Worm (Caenorhabditis elegans) whole organism, young adult: ENCODE measurements around the gene H40L08.8.
A peak's percentile ranks its signal among the peaks of the same experiment; 100 is the strongest.

Experiments used
- B0019.2 ChIP-seq: fragments of 200-800 bp; sonication (Bioruptor generic); conservative IDR thresholded peaks from 2 replicates; pipeline ENCODE4 v1.3.6; 2022; ENCODE audit warnings: missing genetic modification reagents, missing genetic modification characterization, missing compliant biosample characterization
- B0035.1 ChIP-seq: sonication (generic microtip); optimal IDR thresholded peaks from 2 replicates; lab custom pipeline; 2016; ENCODE audit warnings: missing genetic modification characterization, mild to moderate bottlenecking, missing compliant biosample characterization, missing genotype, missing genetic modification reagents
- B0261.1 ChIP-seq: sonication (generic microtip); optimal IDR thresholded peaks from 2 replicates; lab custom pipeline; 2016; ENCODE audit warnings: mild to moderate bottlenecking, missing genetic modification characterization, moderate library complexity, missing compliant biosample characterization
- F39B2.1 ChIP-seq: fragments of 200-800 bp; sonication (Bioruptor generic); IDR thresholded peaks from 2 replicates; pipeline ENCODE4 v1.3.6; 2022; ENCODE audit warnings: missing genetic modification reagents, missing genetic modification characterization, missing compliant biosample characterization
- F57A8.1 ChIP-seq: fragments of 200-800 bp; sonication (Bioruptor generic); optimal IDR thresholded peaks from 2 replicates; lab custom pipeline; 2018; ENCODE audit warnings: mild to moderate bottlenecking, missing genetic modification characterization, moderate library complexity, missing compliant biosample characterization
- F57C9.4 ChIP-seq: sonication (generic microtip); optimal IDR thresholded peaks from 2 replicates; lab custom pipeline; 2017; ENCODE audit warnings: mild to moderate bottlenecking, missing genetic modification characterization, missing compliant biosample characterization
- K12H6.12 ChIP-seq: fragments of 200-800 bp; sonication (Bioruptor generic); optimal IDR thresholded peaks from 2 replicates; lab custom pipeline; 2018; ENCODE audit warnings: mild to moderate bottlenecking, missing genetic modification characterization, missing compliant biosample characterization
- T07F8.4 ChIP-seq: sonication (generic microtip); optimal IDR thresholded peaks from 2 replicates; lab custom pipeline; 2016; ENCODE audit warnings: mild to moderate bottlenecking, missing genetic modification characterization, moderate library complexity, missing compliant biosample characterization
- Y53G8AR.9 ChIP-seq: fragments of 200-800 bp; sonication (Bioruptor generic); conservative IDR thresholded peaks from 2 replicates; pipeline ENCODE4 v1.3.6; 2022; ENCODE audit warnings: missing genetic modification reagents, missing genetic modification characterization, missing compliant biosample characterization
- Y67H2A.10 ChIP-seq: fragments of 200-800 bp; sonication (Bioruptor generic); conservative IDR thresholded peaks from 2 replicates; pipeline ENCODE4 v1.3.6; 2022; ENCODE audit warnings: missing genetic modification reagents, missing genetic modification characterization, missing compliant biosample characterization
- Y95B8A.8 ChIP-seq: fragments of 200-800 bp; sonication (Bioruptor generic); IDR thresholded peaks from 2 replicates; pipeline ENCODE4 v1.3.6; 2022; ENCODE audit warnings: missing genetic modification reagents, missing genetic modification characterization, missing compliant biosample characterization
- ZK185.1 ChIP-seq: sonication (generic microtip); optimal IDR thresholded peaks from 2 replicates; lab custom pipeline; 2016; ENCODE audit warnings: mild to moderate bottlenecking, missing genetic modification characterization, missing compliant biosample characterization; ENCODE audit not compliant: poor library complexity, severe bottlenecking
- ama-1 ChIP-seq, 3 experiments: fragments of 150-350 bp in 1 of 3; sonication (generic microtip) in 2 of 3; optimal IDR thresholded peaks; 2 replicates each; lab custom pipeline; 2014 to 2018; ENCODE audit warnings: missing biosample characterization in 2 of 3, missing genetic modification characterization in 2 of 3, missing genetic modification reagents in 2 of 3
- aptf-3 ChIP-seq: fragments of 200-800 bp; sonication (Bioruptor generic); IDR thresholded peaks from 2 replicates; pipeline ENCODE4 v1.3.6; 2022; ENCODE audit warnings: missing genetic modification characterization, missing compliant biosample characterization
- atf-7 ChIP-seq: sonication (generic microtip); optimal IDR thresholded peaks from 2 replicates; lab custom pipeline; 2017; ENCODE audit warnings: mild to moderate bottlenecking, missing genetic modification characterization, missing compliant biosample characterization
- cebp-1 ChIP-seq, 2 experiments: fragments of 200-800 bp in 1 of 2; sonication (Bioruptor generic) in 1 of 2; sonication (generic microtip) in 1 of 2; IDR thresholded peaks in 1 of 2; optimal IDR thresholded peaks in 1 of 2; 2 replicates each; pipeline versions ENCODE4 v1.3.6 to Lab custom; 2017 to 2022; ENCODE audit warnings: missing compliant biosample characterization in 2 of 2, missing genetic modification characterization in 2 of 2, mild to moderate bottlenecking in 1 of 2, missing genetic modification reagents in 1 of 2, moderate library complexity in 1 of 2
- cebp-2 ChIP-seq: fragments of 200-800 bp; sonication (Bioruptor generic); IDR thresholded peaks from 2 replicates; pipeline ENCODE4 v1.3.6; 2022; ENCODE audit warnings: missing genetic modification characterization, missing compliant biosample characterization
- ceh-27 ChIP-seq: fragments of 200-800 bp; sonication (Bioruptor generic); optimal IDR thresholded peaks from 2 replicates; lab custom pipeline; 2018; ENCODE audit warnings: mild to moderate bottlenecking, missing genetic modification characterization, moderate library complexity, missing compliant biosample characterization
- ceh-58 ChIP-seq: fragments of 200-800 bp; sonication (Bioruptor generic); IDR thresholded peaks from 2 replicates; pipeline ENCODE4 v1.3.6; 2022; ENCODE audit warnings: missing genetic modification characterization, missing compliant biosample characterization
- dpl-1 ChIP-seq: fragments of 150-350 bp; optimal IDR thresholded peaks from 2 replicates; lab custom pipeline; 2014; ENCODE audit warnings: missing biosample characterization, missing genetic modification reagents, missing genetic modification characterization
- ekl-4 ChIP-seq: fragments of 200-800 bp; sonication (Bioruptor generic); IDR thresholded peaks from 2 replicates; pipeline ENCODE4 v1.3.6; 2022; ENCODE audit warnings: missing genetic modification reagents, missing genetic modification characterization, missing compliant biosample characterization
- fkh-3 ChIP-seq: sonication (generic microtip); optimal IDR thresholded peaks from 2 replicates; lab custom pipeline; 2016; ENCODE audit warnings: mild to moderate bottlenecking, missing genetic modification characterization, missing compliant biosample characterization
- hlh-26 ChIP-seq: fragments of 200-800 bp; sonication (Bioruptor generic); conservative IDR thresholded peaks from 2 replicates; pipeline ENCODE4 v1.3.6; 2022; ENCODE audit warnings: missing genetic modification reagents, missing genetic modification characterization, missing compliant biosample characterization
- hmg-1.2 ChIP-seq: fragments of 200-800 bp; sonication (Bioruptor generic); IDR thresholded peaks from 2 replicates; pipeline ENCODE4 v1.3.6; 2022; ENCODE audit warnings: missing genetic modification reagents, missing genetic modification characterization, missing compliant biosample characterization
- hsf-1 ChIP-seq: fragments of 200-800 bp; sonication (Bioruptor generic); IDR thresholded peaks from 2 replicates; pipeline ENCODE4 v1.3.6; 2022; ENCODE audit warnings: missing genetic modification reagents, missing genetic modification characterization, missing compliant biosample characterization
- let-607 ChIP-seq, 2 experiments: fragments of 200-800 bp in 1 of 2; sonication (Bioruptor generic) in 1 of 2; sonication (generic microtip) in 1 of 2; optimal IDR thresholded peaks; 2 replicates each; lab custom pipeline; 2016 to 2018; ENCODE audit warnings: mild to moderate bottlenecking in 2 of 2, missing compliant biosample characterization in 2 of 2, missing genetic modification characterization in 2 of 2, moderate library complexity in 2 of 2, missing genotype in 1 of 2
- lin-40 ChIP-seq: sonication (generic microtip); optimal IDR thresholded peaks from 2 replicates; lab custom pipeline; 2016; ENCODE audit warnings: missing genetic modification characterization, mild to moderate bottlenecking, missing compliant biosample characterization, missing genotype, missing genetic modification reagents
- madf-6 ChIP-seq: fragments of 200-800 bp; sonication (Bioruptor generic); IDR thresholded peaks from 2 replicates; pipeline ENCODE4 v1.3.6; 2022; ENCODE audit warnings: missing genetic modification reagents, missing genetic modification characterization, missing compliant biosample characterization
- mxl-1 ChIP-seq: sonication (generic microtip); optimal IDR thresholded peaks from 2 replicates; lab custom pipeline; 2016; ENCODE audit warnings: missing genetic modification characterization, missing compliant biosample characterization
- nfyb-1 ChIP-seq: fragments of 200-800 bp; sonication (Bioruptor generic); IDR thresholded peaks from 2 replicates; pipeline ENCODE4 v1.3.6; 2022; ENCODE audit warnings: missing genetic modification reagents, missing genetic modification characterization, missing compliant biosample characterization
- nhr-179 ChIP-seq: sonication (generic microtip); optimal IDR thresholded peaks from 2 replicates; lab custom pipeline; 2016; ENCODE audit warnings: mild to moderate bottlenecking, missing genetic modification characterization, missing compliant biosample characterization
- sea-2 ChIP-seq: fragments of 200-800 bp; sonication (Bioruptor generic); IDR thresholded peaks from 2 replicates; pipeline ENCODE4 v1.3.6; 2022; ENCODE audit warnings: missing genetic modification characterization, missing compliant biosample characterization
- snpc-4 ChIP-seq, 5 experiments: fragments of 150-350 bp in 1 of 5; sonication (generic microtip) in 4 of 5; optimal IDR thresholded peaks; 2 replicates each; lab custom pipeline; 2014 to 2018; ENCODE audit warnings: missing genetic modification characterization in 5 of 5, missing biosample characterization in 3 of 5, antibody characterized with exemption in 2 of 5, mild to moderate bottlenecking in 2 of 5, missing compliant biosample characterization in 2 of 5, missing genotype in 2 of 5, moderate library complexity in 2 of 5, missing genetic modification reagents in 1 of 5
- somi-1 ChIP-seq: fragments of 200-800 bp; sonication (Bioruptor generic); optimal IDR thresholded peaks from 2 replicates; lab custom pipeline; 2018; ENCODE audit warnings: mild to moderate bottlenecking, missing genetic modification characterization, missing compliant biosample characterization
- xnd-1 ChIP-seq: sonication (generic microtip); optimal IDR thresholded peaks from 2 replicates; lab custom pipeline; 2016; ENCODE audit warnings: missing genotype, missing genetic modification reagents, missing genetic modification characterization, missing compliant biosample characterization
- zfh-2 ChIP-seq: fragments of 200-800 bp; sonication (Bioruptor generic); conservative IDR thresholded peaks from 2 replicates; pipeline ENCODE4 v1.3.6; 2022; ENCODE audit warnings: missing genetic modification reagents, missing genetic modification characterization, missing compliant biosample characterization
- ztf-18 ChIP-seq: sonication (generic microtip); optimal IDR thresholded peaks from 2 replicates; lab custom pipeline; 2016; ENCODE audit warnings: missing genotype, mild to moderate bottlenecking, missing genetic modification characterization, missing compliant biosample characterization
- ztf-26 ChIP-seq: sonication (generic microtip); optimal IDR thresholded peaks from 2 replicates; lab custom pipeline; 2017; ENCODE audit warnings: missing genetic modification characterization, missing compliant biosample characterization
- ztf-28 ChIP-seq: fragments of 200-800 bp; sonication (Bioruptor generic); IDR thresholded peaks from 2 replicates; pipeline ENCODE4 v1.3.6; 2022; ENCODE audit warnings: missing genetic modification reagents, missing genetic modification characterization, missing compliant biosample characterization

The H40L08.8 gene

ce11 chrX:15047541-15047940 lies 29.9 kb downstream of the H40L08.8 start:
- no peak for TF ChIP-seq let-607 (tag; optimal IDR thresholded peaks at IDR 0.05; lab: Kevin White, UChicago)
- no peak for TF ChIP-seq nfyb-1 (GFP tag; lab: Robert Waterston, UW)
- no peak for TF ChIP-seq Y95B8A.8 (GFP tag; lab: Robert Waterston, UW)
- no peak for TF ChIP-seq ZK185.1 (tag; lab: Kevin White, UChicago)
- no peak for TF ChIP-seq madf-6
- TF ChIP-seq ztf-28 (GFP tag; lab: Robert Waterston, UW), result no peak; the same call in 1 of the 2 replicates
- no peak for TF ChIP-seq lin-40
- no peak for TF ChIP-seq hmg-1.2 (GFP tag; lab: Robert Waterston, UW)
- TF ChIP-seq ceh-58, result no peak

ce11 chrX:15045401-15045800 lies 32.0 kb downstream of the H40L08.8 start:
- TF ChIP-seq hlh-26 (GFP tag; lab: Robert Waterston, UW) (no peak), cebp-1 (GFP tag; IDR thresholded peaks at IDR 0.05; lab: Robert Waterston, UW) (peak; percentile 48; the same call in 1 of the 2 replicates), cebp-1 (tag; optimal IDR thresholded peaks at IDR 0.05; lab: Kevin White, UChicago) (peak; percentile 88)
- TF ChIP-seq, all 124 proteins: peak for 1

ce11 chrX:15042549-15042948 lies 34.9 kb downstream of the H40L08.8 start:
- TF ChIP-seq B0019.2 (GFP tag; lab: Robert Waterston, UW) (no peak), ceh-27 (GFP tag; lab: Kevin White, UChicago) (peak; percentile 21)

- TF ChIP-seq dpl-1 (GFP tag; lab: Kevin White, UChicago), result no peak
- TF ChIP-seq snpc-4 (GFP tag; optimal IDR thresholded peaks at IDR 0.05; lab: Kevin White, UChicago), result no peak
- TF ChIP-seq snpc-4 (tag; optimal IDR thresholded peaks at IDR 0.05; lab: Kevin White, UChicago), result no peak
- TF ChIP-seq T07F8.4, result no peak
- TF ChIP-seq atf-7 (tag; lab: Kevin White, UChicago), result no peak
- TF ChIP-seq ekl-4 (GFP tag; lab: Robert Waterston, UW), result no peak
- TF ChIP-seq mxl-1, result no peak
- TF ChIP-seq ztf-26 (tag; lab: Kevin White, UChicago), result no peak
- TF ChIP-seq ztf-18 (tag; lab: Kevin White, UChicago), result no peak
Observed at ce11 chrX:15041340-15041739, 36.1 kb downstream of the H40L08.8 start.

- TF ChIP-seq ztf-26 (tag; lab: Kevin White, UChicago) (peak; percentile 93), B0261.1 (tag; lab: Kevin White, UChicago) (peak; percentile 6), F57C9.4 (no peak), sea-2 (GFP tag; lab: Robert Waterston, UW) (no peak), somi-1 (GFP tag; lab: Kevin White, UChicago) (peak; percentile 85), ama-1 (optimal IDR thresholded peaks at IDR 0.05; lab: Kevin White, UChicago) (no peak), ama-1 (GFP tag; optimal IDR thresholded peaks at IDR 0.05; lab: Kevin White, UChicago) (no peak), xnd-1 (tag; lab: Kevin White, UChicago) (no peak), hsf-1 (no peak), dpl-1 (GFP tag; lab: Kevin White, UChicago) (no peak), lin-40 (peak; percentile 85), cebp-2 (GFP tag; lab: Robert Waterston, UW) (no peak), F57A8.1 (GFP tag; lab: Kevin White, UChicago) (no peak), F39B2.1 (GFP tag; lab: Robert Waterston, UW) (no peak), B0019.2 (GFP tag; lab: Robert Waterston, UW) (no peak), nhr-179 (tag; lab: Kevin White, UChicago) (no peak), ceh-27 (GFP tag; lab: Kevin White, UChicago) (peak; percentile 94), B0035.1 (no peak), hmg-1.2 (GFP tag; lab: Robert Waterston, UW) (peak; percentile 63), fkh-3 (tag; lab: Kevin White, UChicago) (no peak), aptf-3 (GFP tag; lab: Robert Waterston, UW) (no peak), Y67H2A.10 (GFP tag; lab: Robert Waterston, UW) (peak; percentile 83), Y53G8AR.9 (GFP tag; lab: Robert Waterston, UW) (no peak; the same call in 1 of the 2 replicates), zfh-2 (GFP tag; lab: Robert Waterston, UW) (peak; percentile 98), K12H6.12 (tag; lab: Kevin White, UChicago) (peak; percentile 89)
Observed at ce11 chrX:15040552-15041080, 36.8 kb downstream of the H40L08.8 start, which contains the start of gene C18B12.4. TSS of gene C18B12.4 (minus strand) at chrX:15040602.
